Fruit fly (Drosophila melanogaster) whole organism, adult: Measurements from ENCODE around the gene Ravus.

Source experiments
- CG11617 ChIP-seq: fragments of 200-800 bp; sonication (Bioruptor generic); optimal IDR thresholded peaks from 2 replicates; lab custom pipeline; 2017; ENCODE audit warnings: mild to moderate bottlenecking, missing biosample characterization, missing genetic modification reagents, missing genetic modification characterization
- CG12768 ChIP-seq: fragments of 200-800 bp; sonication (Bioruptor generic); optimal IDR thresholded peaks from 2 replicates; lab custom pipeline; 2017; ENCODE audit warnings: missing biosample characterization, missing genetic modification characterization, mild to moderate bottlenecking, moderate library complexity, missing genetic modification reagents
- CG14711 ChIP-seq: fragments of 200-800 bp; sonication (Bioruptor generic); optimal IDR thresholded peaks from 2 replicates; lab custom pipeline; 2018; ENCODE audit warnings: missing biosample characterization, mild to moderate bottlenecking, missing genetic modification characterization, moderate library complexity
- CG1620 ChIP-seq: fragments of 200-800 bp; sonication (Bioruptor generic); optimal IDR thresholded peaks from 2 replicates; lab custom pipeline; 2016; ENCODE audit warnings: missing biosample characterization, missing genetic modification characterization
- CG33017 ChIP-seq: fragments of 200-800 bp; sonication (Bioruptor generic); optimal IDR thresholded peaks from 2 replicates; lab custom pipeline; 2018; ENCODE audit warnings: missing biosample characterization, mild to moderate bottlenecking, missing genetic modification characterization, moderate library complexity
- CG5204 ChIP-seq: fragments of 200-800 bp; sonication (Bioruptor generic); optimal IDR thresholded peaks from 2 replicates; lab custom pipeline; 2016; ENCODE audit warnings: missing biosample characterization, missing genetic modification characterization
- CG7045 ChIP-seq: fragments of 200-800 bp; sonication (Bioruptor generic); optimal IDR thresholded peaks from 2 replicates; lab custom pipeline; 2017; ENCODE audit warnings: missing biosample characterization, mild to moderate bottlenecking, missing genetic modification characterization
- CG7101 ChIP-seq: fragments of 200-800 bp; sonication (Bioruptor generic); optimal IDR thresholded peaks from 2 replicates; lab custom pipeline; 2018; ENCODE audit warnings: missing biosample characterization, mild to moderate bottlenecking, missing genetic modification characterization, moderate library complexity
- Clk ChIP-seq: fragments of 200-800 bp; sonication (Bioruptor generic); optimal IDR thresholded peaks from 2 replicates; lab custom pipeline; 2017; ENCODE audit warnings: missing biosample characterization, missing genetic modification characterization
- Crg-1 ChIP-seq: fragments of 200-800 bp; sonication (Bioruptor generic); optimal IDR thresholded peaks from 2 replicates; lab custom pipeline; 2016; ENCODE audit warnings: missing biosample characterization, missing genetic modification characterization
- Hr96 ChIP-seq: fragments of 200-800 bp; sonication (Bioruptor generic); optimal IDR thresholded peaks from 2 replicates; lab custom pipeline; 2016; ENCODE audit warnings: missing biosample characterization, missing genetic modification characterization
- Mnt ChIP-seq: fragments of 200-800 bp; sonication (Bioruptor generic); optimal IDR thresholded peaks from 2 replicates; lab custom pipeline; 2016; ENCODE audit warnings: missing biosample characterization, mild to moderate bottlenecking, missing genetic modification characterization
- bab1 ChIP-seq: fragments of 200-800 bp; sonication (Bioruptor generic); optimal IDR thresholded peaks from 3 replicates; lab custom pipeline; 2019; ENCODE audit warnings: missing biosample characterization, mild to moderate bottlenecking, missing genetic modification characterization, moderate library complexity
- cic ChIP-seq: fragments of 200-800 bp; sonication (Bioruptor generic); optimal IDR thresholded peaks from 2 replicates; lab custom pipeline; 2017; ENCODE audit warnings: missing biosample characterization, mild to moderate bottlenecking, missing genetic modification characterization, moderate library complexity
- cnc ChIP-seq, 2 experiments: fragments of >200 bp; optimal IDR thresholded peaks; 2 replicates each; lab custom pipeline; 2017
- kay ChIP-seq: fragments of 200-800 bp; sonication (Bioruptor generic); peaks from one replicate; lab custom pipeline; 2016; ENCODE audit warnings: missing biosample characterization, missing genetic modification characterization, borderline replicate concordance
- ovo ChIP-seq: fragments of 200-800 bp; sonication (Bioruptor generic); optimal IDR thresholded peaks from 2 replicates; lab custom pipeline; 2016; ENCODE audit warnings: missing biosample characterization, missing genetic modification characterization
- pad ChIP-seq: fragments of 200-800 bp; sonication (Bioruptor generic); optimal IDR thresholded peaks from 3 replicates; lab custom pipeline; 2017; ENCODE audit warnings: missing biosample characterization, missing genetic modification characterization, mild to moderate bottlenecking, moderate library complexity, missing genetic modification reagents
- tj ChIP-seq: fragments of 200-800 bp; sonication (Bioruptor generic); optimal IDR thresholded peaks from 3 replicates; lab custom pipeline; 2017; ENCODE audit warnings: missing biosample characterization, mild to moderate bottlenecking, missing genetic modification characterization, moderate library complexity
- toe ChIP-seq: fragments of 200-800 bp; sonication (Bioruptor generic); optimal IDR thresholded peaks from 2 replicates; lab custom pipeline; 2016; ENCODE audit warnings: missing biosample characterization, missing genetic modification characterization

The Ravus gene

dm6 chr3R:13286118-13286579 is 22.3 kb upstream of the Ravus start, which contains the start of gene CG15888:
CG15888 (minus strand) TSS chr3R:13286529.
- no peak for TF ChIP-seq Clk
- TF ChIP-seq CG7045: no peak
- TF ChIP-seq CG7101 (tag; lab: Kevin White, UChicago): no peak
- TF ChIP-seq Crg-1: no peak
- no peak for TF ChIP-seq cnc (optimal IDR thresholded peaks at IDR 0.05; lab: Kevin White, UChicago)

- TF ChIP-seq Clk (no peak), bab1 (no peak), pad (GFP tag; lab: Kevin White, UChicago) (no peak), CG14711 (tag; lab: Kevin White, UChicago) (no peak), CG11617 (GFP tag; lab: Kevin White, UChicago) (no peak), CG7101 (tag; lab: Kevin White, UChicago) (no peak), kay (no peak), CG12768 (GFP tag; lab: Kevin White, UChicago) (no peak), Crg-1 (no peak), cic (GFP tag; lab: Kevin White, UChicago) (no peak), toe (no peak), CG7045 (no peak), Mnt (GFP tag; lab: Kevin White, UChicago) (no peak), CG5204 (GFP tag; lab: Kevin White, UChicago) (no peak), cnc (optimal IDR thresholded peaks at IDR 0.05; lab: Kevin White, UChicago) (no peak), CG1620 (no peak)
Observed at dm6 chr3R:13285110-13285509, 21.2 kb upstream of the Ravus start.

- TF ChIP-seq pad (GFP tag; lab: Kevin White, UChicago): no peak
- no peak for TF ChIP-seq cic (GFP tag; lab: Kevin White, UChicago)
- no peak for TF ChIP-seq Crg-1
- TF ChIP-seq ovo: no peak
- no peak for TF ChIP-seq Mnt (GFP tag; lab: Kevin White, UChicago)
- no peak for TF ChIP-seq kay
- no peak for TF ChIP-seq CG5204 (GFP tag; lab: Kevin White, UChicago)
- TF ChIP-seq Hr96 (GFP tag; lab: Kevin White, UChicago): no peak
- TF ChIP-seq CG7045: no peak
- TF ChIP-seq CG12768 (GFP tag; lab: Kevin White, UChicago): no peak
- no peak for TF ChIP-seq CG14711 (tag; lab: Kevin White, UChicago)
- TF ChIP-seq tj (GFP tag; lab: Kevin White, UChicago): no peak
- no peak for TF ChIP-seq CG33017
- no peak for TF ChIP-seq Clk
- TF ChIP-seq CG1620: no peak
- no peak for TF ChIP-seq bab1
- no peak for TF ChIP-seq toe
- TF ChIP-seq CG7101 (tag; lab: Kevin White, UChicago): no peak
- TF ChIP-seq CG11617 (GFP tag; lab: Kevin White, UChicago): no peak
- TF ChIP-seq cnc (optimal IDR thresholded peaks at IDR 0.05; lab: Kevin White, UChicago): no peak
Observed at dm6 chr3R:13279419-13279818, 15.6 kb upstream of the Ravus start, which contains the start of gene CG8630. CG8630 (plus strand) TSS chr3R:13279721.

dm6 chr3R:13275473-13275872 is 11.6 kb upstream of the Ravus start:
- TF ChIP-seq Clk (no peak), cic (GFP tag; lab: Kevin White, UChicago) (no peak), kay (no peak), CG5204 (GFP tag; lab: Kevin White, UChicago) (no peak), ovo (no peak), pad (GFP tag; lab: Kevin White, UChicago) (no peak), CG7045 (no peak), toe (no peak), Hr96 (GFP tag; lab: Kevin White, UChicago) (no peak), CG14711 (tag; lab: Kevin White, UChicago) (no peak), Crg-1 (no peak), CG7101 (tag; lab: Kevin White, UChicago) (no peak), CG12768 (GFP tag; lab: Kevin White, UChicago) (no peak), tj (GFP tag; lab: Kevin White, UChicago) (no peak), CG11617 (GFP tag; lab: Kevin White, UChicago) (no peak), bab1 (no peak), cnc (optimal IDR thresholded peaks at IDR 0.05; lab: Kevin White, UChicago) (no peak)

dm6 chr3R:13274257-13274796 is 10.5 kb upstream of the Ravus start:
- no peak for TF ChIP-seq CG5204 (GFP tag; lab: Kevin White, UChicago)
- TF ChIP-seq CG33017: no peak

dm6 chr3R:13273462-13273861 is 9.6 kb upstream of the Ravus start:
- TF ChIP-seq CG1620: no peak
- no peak for TF ChIP-seq kay
- no peak for TF ChIP-seq Crg-1
- TF ChIP-seq CG7045: no peak
- TF ChIP-seq CG12768 (GFP tag; lab: Kevin White, UChicago): no peak

- no peak for TF ChIP-seq cnc (optimal IDR thresholded peaks at IDR 0.05; lab: Kevin White, UChicago)
- TF ChIP-seq pad (GFP tag; lab: Kevin White, UChicago): no peak
- no peak for TF ChIP-seq tj (GFP tag; lab: Kevin White, UChicago)
- TF ChIP-seq CG14711 (tag; lab: Kevin White, UChicago): peak; percentile 16
- peak; percentile 13 for TF ChIP-seq bab1
Observed at dm6 chr3R:13271758-13272157, 7.9 kb upstream of the Ravus start, which contains the start of gene TBC1D5. TBC1D5 (minus strand) TSS chr3R:13272011.
